Fruit fly (Drosophila melanogaster): ENCODE measurements around the gene Burs.

Burs gene

DNA sequence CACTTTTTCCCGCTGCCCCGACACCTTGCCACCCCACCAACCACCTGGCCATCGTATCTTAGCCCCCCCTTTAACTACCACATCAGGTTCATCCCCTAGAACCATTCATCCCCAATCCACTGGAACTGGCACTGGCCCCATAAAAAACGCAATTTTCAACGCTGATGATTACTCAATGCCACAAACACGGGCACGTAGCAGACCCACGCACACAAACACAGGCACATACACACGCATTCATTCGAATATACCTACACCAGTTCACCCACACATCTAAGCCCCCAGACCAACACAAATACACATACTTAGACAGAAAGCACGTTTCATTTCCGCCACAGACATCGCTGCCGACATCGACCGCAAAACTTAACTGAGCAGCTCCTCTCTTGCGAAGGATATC lies 24.4 kb downstream of the Burs start (continued):
- TF ChIP-seq Dp (GFP tag; optimal IDR thresholded peaks at IDR 0.05), result no peak
- peak; percentile 22; the same call in 1 of the 2 replicates for TF ChIP-seq Adf1 (GFP tag; IDR thresholded peaks at IDR 0.05)

DNA sequence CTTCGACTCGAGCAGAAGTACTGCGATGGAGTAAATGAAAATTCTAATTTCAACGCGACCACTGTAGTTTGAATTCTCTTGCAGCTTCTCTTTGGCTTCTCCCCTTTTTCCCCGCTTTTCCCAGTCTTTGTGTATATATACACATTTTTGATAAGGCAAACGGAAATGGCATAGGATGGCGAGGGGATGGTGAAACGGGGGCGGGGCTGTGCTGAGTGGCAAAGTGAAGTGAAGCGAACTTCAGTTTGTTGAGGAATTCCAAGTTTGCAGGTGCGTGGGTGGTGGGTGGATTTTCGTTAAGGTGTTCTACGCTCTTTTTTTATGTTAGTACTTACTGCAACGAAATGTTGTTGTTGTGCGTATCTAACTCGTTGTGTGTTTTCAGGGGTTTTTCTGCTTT lies 37.9 kb downstream of the Burs start:
- TF ChIP-seq sd (tag; optimal IDR thresholded peaks at IDR 0.05), result peak; percentile 13
- TF ChIP-seq crol (GFP tag; IDR thresholded peaks at IDR 0.05), result peak; percentile 59
- TF ChIP-seq usp (GFP tag; optimal IDR thresholded peaks at IDR 0.05), result no peak
- no peak for TF ChIP-seq eyg (GFP tag; optimal IDR thresholded peaks at IDR 0.05)
- TF ChIP-seq CG14014 (GFP tag; IDR thresholded peaks at IDR 0.05), result no peak
- TF ChIP-seq CG10209 (GFP tag; optimal IDR thresholded peaks at IDR 0.05), result no peak
- peak; percentile 68 for TF ChIP-seq nerfin-1 (tag; optimal IDR thresholded peaks at IDR 0.05)

DNA sequence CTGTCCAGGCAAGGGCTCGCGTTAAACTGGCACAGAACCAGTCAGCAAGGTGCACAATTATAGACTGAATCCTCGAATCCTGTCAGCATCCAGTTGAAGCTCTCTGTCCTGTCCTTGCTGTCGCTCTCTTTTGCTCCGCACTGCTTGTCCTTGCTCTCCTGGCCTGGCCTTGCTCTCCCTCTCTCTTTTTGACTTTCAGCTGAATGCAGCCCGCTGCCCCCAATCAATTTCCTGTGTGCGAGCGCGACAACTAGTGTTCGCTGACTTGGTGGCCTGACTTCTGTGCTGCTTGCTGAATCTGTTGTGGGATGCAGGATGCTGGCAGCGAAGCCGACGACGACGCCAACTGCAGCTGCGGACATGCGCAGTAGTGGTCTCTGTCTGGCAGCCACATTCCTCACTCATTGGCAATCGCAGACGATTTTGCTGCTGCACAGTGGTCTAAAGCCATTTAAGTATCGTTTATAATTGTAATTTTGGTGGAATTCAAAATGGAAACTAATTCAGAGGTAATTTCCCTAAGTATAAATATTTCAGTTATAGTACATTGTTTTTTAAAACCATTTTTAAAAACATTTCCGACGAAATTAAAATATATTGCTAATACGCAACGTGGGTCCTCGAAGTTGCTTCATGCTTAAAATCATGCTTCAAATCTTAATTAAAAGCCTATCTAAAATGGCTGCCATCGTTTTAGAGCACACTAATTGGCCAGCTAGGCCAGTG lies 39.5 kb downstream of the Burs start:
- TF ChIP-seq eyg (GFP tag; optimal IDR thresholded peaks at IDR 0.05), result no peak
- TF ChIP-seq trh (GFP tag; optimal IDR thresholded peaks at IDR 0.05), result no peak
- TF ChIP-seq CG10267 (tag; optimal IDR thresholded peaks at IDR 0.05), result no peak
- TF ChIP-seq CG2712 (tag; optimal IDR thresholded peaks at IDR 0.05), result peak; percentile 24
- no peak for TF ChIP-seq CG10366 (GFP tag; IDR thresholded peaks at IDR 0.05)
- TF ChIP-seq CG18011 (GFP tag; optimal IDR thresholded peaks at IDR 0.05), result no peak
- no peak for TF ChIP-seq Atf-2 (GFP tag; optimal IDR thresholded peaks at IDR 0.05)
- TF ChIP-seq CG5953 (GFP tag; IDR thresholded peaks at IDR 0.05), result no peak
- peak; percentile 11 for TF ChIP-seq tio (GFP tag; optimal IDR thresholded peaks at IDR 0.05)
- TF ChIP-seq CG10321 (GFP tag; IDR thresholded peaks at IDR 0.05), result peak; percentile 87
- no peak for TF ChIP-seq CG4820 (GFP tag; optimal IDR thresholded peaks at IDR 0.05)
- no peak for TF ChIP-seq CG10274 (GFP tag; optimal IDR thresholded peaks at IDR 0.05)
- no peak for TF ChIP-seq CG9797 (GFP tag; optimal IDR thresholded peaks at IDR 0.05)
- no peak for TF ChIP-seq Sry-δ (GFP tag; optimal IDR thresholded peaks at IDR 0.05)
- TF ChIP-seq nerfin-2 (GFP tag; IDR thresholded peaks at IDR 0.05; ENCODE audit: partially characterized antibody), result no peak
- TF ChIP-seq NK7.1 (GFP tag; optimal IDR thresholded peaks at IDR 0.05), result no peak
- TF ChIP-seq dmrt99B (tag; optimal IDR thresholded peaks at IDR 0.05), result peak; percentile 55
- TF ChIP-seq prd (optimal IDR thresholded peaks at IDR 0.05), result no peak
- TF ChIP-seq prd (GFP tag; IDR thresholded peaks at IDR 0.05), result no peak
- TF ChIP-seq CkIIα-i1 (GFP tag; IDR thresholded peaks at IDR 0.05), result no peak
- TF ChIP-seq D19A (tag; optimal IDR thresholded peaks at IDR 0.05), result no peak
- no peak for TF ChIP-seq shn (GFP tag; optimal IDR thresholded peaks at IDR 0.05)
- TF ChIP-seq z (GFP tag; IDR thresholded peaks at IDR 0.05), result no peak
- no peak for TF ChIP-seq wdn (GFP tag; IDR thresholded peaks at IDR 0.05)
- TF ChIP-seq kah (GFP tag; optimal IDR thresholded peaks at IDR 0.05), result no peak
- TF ChIP-seq exex (tag; optimal IDR thresholded peaks at IDR 0.05), result no peak
- peak; percentile 64 for TF ChIP-seq CG1832 (GFP tag; optimal IDR thresholded peaks at IDR 0.05)
- TF ChIP-seq CG16779 (GFP tag; IDR thresholded peaks at IDR 0.05), result peak; percentile 69; the same call in 1 of the 2 replicates
- peak; percentile 83 for TF ChIP-seq CG8478 (optimal IDR thresholded peaks at IDR 0.05)
- TF ChIP-seq chinmo (GFP tag; IDR thresholded peaks at IDR 0.05; ENCODE audit: partially characterized antibody), result 0 out of 4 replicates have a peak, but pooled peaks have one; percentile 10
- no peak for TF ChIP-seq Chrac-16 (GFP tag; optimal IDR thresholded peaks at IDR 0.05)
- peak; percentile 33 for TF ChIP-seq CG7839 (tag; optimal IDR thresholded peaks at IDR 0.05)
- no peak for TF ChIP-seq CG1647 (GFP tag; optimal IDR thresholded peaks at IDR 0.05)
- TF ChIP-seq Meics (GFP tag; optimal IDR thresholded peaks at IDR 0.05), result peak; percentile 61
- no peak for TF ChIP-seq abd-A (tag; optimal IDR thresholded peaks at IDR 0.05)
- TF ChIP-seq slbo (GFP tag; IDR thresholded peaks at IDR 0.05), result no peak
- TF ChIP-seq Jarid2 (GFP tag; optimal IDR thresholded peaks at IDR 0.05), result peak; percentile 45
- TF ChIP-seq hkb (optimal IDR thresholded peaks at IDR 0.05), result no peak
- no peak for TF ChIP-seq hkb (GFP tag; IDR thresholded peaks at IDR 0.05)
- no peak for TF ChIP-seq dpn (GFP tag; optimal IDR thresholded peaks at IDR 0.05)
